Fruit fly (Drosophila melanogaster) whole organism, prepupa: Measurements from ENCODE around the gene Cp110.

ENCODE experiments used
- Blimp-1 ChIP-seq: fragments of 200-800 bp; sonication (Bioruptor generic); optimal IDR thresholded peaks from 3 replicates; lab custom pipeline; 2017; ENCODE audit warnings: missing biosample characterization, missing genetic modification characterization, mild to moderate bottlenecking, moderate library complexity, missing genetic modification reagents
- CG6808 ChIP-seq: fragments of 200-800 bp; sonication (Bioruptor generic); optimal IDR thresholded peaks from 3 replicates; lab custom pipeline; 2017; ENCODE audit warnings: missing biosample characterization, missing genetic modification characterization, mild to moderate bottlenecking, moderate library complexity, missing genetic modification reagents

DNA sequence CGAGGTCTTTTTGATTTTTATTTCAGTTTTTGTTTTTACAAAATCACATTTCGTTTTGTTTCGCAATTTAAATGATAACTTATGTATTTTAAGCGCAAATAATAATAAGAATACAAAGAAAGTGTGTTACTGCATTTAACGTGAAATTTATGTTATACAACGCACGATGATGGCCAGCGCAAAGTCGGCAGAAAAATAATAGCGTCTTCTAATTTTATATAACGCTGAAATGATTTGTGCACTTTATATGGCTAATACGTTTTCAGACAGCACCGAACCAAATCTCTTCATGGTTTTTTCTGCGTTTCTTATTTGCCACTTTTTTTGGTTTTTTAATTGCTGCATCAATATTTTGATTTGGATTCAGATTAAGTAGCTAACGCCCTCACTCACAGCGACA lies 7.0 kb upstream of the Cp110 start:
- TF ChIP-seq Blimp-1 (GFP tag; lab: Kevin White, UChicago) = no peak
- TF ChIP-seq CG6808 (GFP tag; lab: Kevin White, UChicago) = no peak
